Worm (Caenorhabditis elegans): ENCODE measurements around the gene smf-3.

- TF ChIP-seq ceh-82 (tag; optimal IDR thresholded peaks at IDR 0.05): no peak
- no peak for TF ChIP-seq snpc-4 (tag; optimal IDR thresholded peaks at IDR 0.05)
- no peak for TF ChIP-seq sea-2 (GFP tag; optimal IDR thresholded peaks at IDR 0.05)
- no peak for TF ChIP-seq nhr-11 (tag; optimal IDR thresholded peaks at IDR 0.05)
- no peak for TF ChIP-seq ceh-28 (tag; optimal IDR thresholded peaks at IDR 0.05)
- TF ChIP-seq aly-2 (tag; optimal IDR thresholded peaks at IDR 0.05): no peak
- no peak for TF ChIP-seq pqm-1 (tag; optimal IDR thresholded peaks at IDR 0.05)
- no peak for TF ChIP-seq elt-3 (tag; optimal IDR thresholded peaks at IDR 0.05)
- TF ChIP-seq nhr-25 (tag; optimal IDR thresholded peaks at IDR 0.05): no peak
- TF ChIP-seq elt-1 (tag; optimal IDR thresholded peaks at IDR 0.05): no peak
- TF ChIP-seq ztf-4 (tag; optimal IDR thresholded peaks at IDR 0.05): no peak
- TF ChIP-seq nhr-77 (tag; optimal IDR thresholded peaks at IDR 0.05): no peak
- TF ChIP-seq nfya-1 (tag; optimal IDR thresholded peaks at IDR 0.05; ENCODE audit: insufficient read depth): no peak
These were observed 11.5 kb downstream of the smf-3 start for ce11 chrIV:2630145-2630544.

All from whole organism, L3 larva.